Worm (Caenorhabditis elegans): Measurements from ENCODE around the gene Y70C5B.2.

Gene Y70C5B.2

ce11 chrV:16622754-16623261 lies 37.9 kb downstream of the Y70C5B.2 start, which contains the start of gene Y70C5A.2:
Gene Y70C5A.2 (minus strand): TSS chrV:16623211.
- TF ChIP-seq B0310.2 (tag; optimal IDR thresholded peaks at IDR 0.05) (no peak), F13C5.2 (tag; optimal IDR thresholded peaks at IDR 0.05) (no peak), hnd-1 (tag; optimal IDR thresholded peaks at IDR 0.05) (no peak)

- TF ChIP-seq ceh-36 (tag; optimal IDR thresholded peaks at IDR 0.05): peak; percentile 75
- peak; percentile 79 for TF ChIP-seq flt-1 (GFP tag; IDR thresholded peaks at IDR 0.05)
- peak; percentile 75 for TF ChIP-seq tbx-11 (GFP tag; IDR thresholded peaks at IDR 0.05)
- 0 out of 2 replicates have a peak, but pooled peaks have one; percentile 58 for TF ChIP-seq scrt-1 (GFP tag; IDR thresholded peaks at IDR 0.05)
- TF ChIP-seq aly-1 (tag; optimal IDR thresholded peaks at IDR 0.05): peak; percentile 20
- TF ChIP-seq B0310.2 (tag; optimal IDR thresholded peaks at IDR 0.05): peak; percentile 8
- no peak for TF ChIP-seq hmbx-1 (tag; optimal IDR thresholded peaks at IDR 0.05)
- no peak for TF ChIP-seq hnd-1 (tag; optimal IDR thresholded peaks at IDR 0.05)
- TF ChIP-seq F13C5.2 (tag; optimal IDR thresholded peaks at IDR 0.05): peak; percentile 35
- TF ChIP-seq ets-7 (tag; optimal IDR thresholded peaks at IDR 0.05): no peak
- TF ChIP-seq tbx-37 (GFP tag; conservative IDR thresholded peaks at IDR 0.05): peak; percentile 56
- peak; percentile 65; the same call in 1 of the 2 replicates for TF ChIP-seq sea-1 (GFP tag; conservative IDR thresholded peaks at IDR 0.05)
- no peak for TF ChIP-seq ama-1 (optimal IDR thresholded peaks at IDR 0.05)
- no peak for TF ChIP-seq hmg-4 (GFP tag; optimal IDR thresholded peaks at IDR 0.05)
- TF ChIP-seq tra-4 (tag; optimal IDR thresholded peaks at IDR 0.05): no peak
- TF ChIP-seq pes-1 (GFP tag; IDR thresholded peaks at IDR 0.05): peak; percentile 84
- TF ChIP-seq ceh-13 (GFP tag; optimal IDR thresholded peaks at IDR 0.05): peak; percentile 51
These were observed 38.8 kb downstream of the Y70C5B.2 start for ce11 chrV:16621894-16622293.

- TF ChIP-seq F13C5.2 (tag; optimal IDR thresholded peaks at IDR 0.05) (no peak), tbx-11 (GFP tag; IDR thresholded peaks at IDR 0.05) (no peak), aly-1 (tag; optimal IDR thresholded peaks at IDR 0.05) (no peak)
These were observed 39.8 kb downstream of the Y70C5B.2 start, which contains the start of gene Y70C5A.3 for ce11 chrV:16620874-16621273. Gene Y70C5A.3 (minus strand): TSS chrV:16620923.

- TF ChIP-seq scrt-1 (GFP tag; IDR thresholded peaks at IDR 0.05) (no peak), F13C5.2 (tag; optimal IDR thresholded peaks at IDR 0.05) (no peak), tbx-37 (GFP tag; conservative IDR thresholded peaks at IDR 0.05) (no peak)
These were observed 43.3 kb downstream of the Y70C5B.2 start, which contains the start of gene Y70C5A.4 for ce11 chrV:16617462-16617861. Gene Y70C5A.4 (plus strand): TSS chrV:16617762.

DNA sequence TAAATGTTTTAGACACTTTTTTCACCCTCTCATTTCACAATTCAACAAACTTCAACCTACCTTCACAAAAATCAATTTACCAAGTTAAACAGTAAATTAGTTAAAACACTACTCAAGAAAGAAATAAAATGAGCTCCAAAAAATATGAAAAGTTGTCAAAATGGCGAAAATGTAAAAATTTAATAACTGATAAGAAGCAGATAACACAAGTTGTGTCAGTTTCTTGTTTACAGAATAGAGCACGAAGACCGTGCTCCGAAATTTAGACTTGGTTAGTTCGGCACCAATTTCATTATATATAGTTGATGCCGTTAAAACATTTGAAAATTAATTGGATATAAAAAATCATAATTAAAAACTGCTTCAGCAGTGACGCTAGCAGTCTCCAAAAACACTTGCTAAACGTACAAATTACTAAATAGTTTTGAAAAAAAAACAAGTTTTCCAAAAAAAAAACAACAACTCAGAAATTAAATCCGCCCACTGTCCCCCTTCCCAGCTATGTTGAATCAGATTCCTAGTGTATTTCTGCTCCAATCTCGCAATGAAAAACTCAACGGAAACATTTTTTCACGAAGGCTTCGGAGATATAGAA lies 49.8 kb downstream of the Y70C5B.2 start, which contains the start of gene srw-54:
Gene srw-54 (plus strand): TSS at position 545 of the 595 bp plus-strand sequence.
- TF ChIP-seq tbx-11 (GFP tag; IDR thresholded peaks at IDR 0.05) (no peak), ama-1 (optimal IDR thresholded peaks at IDR 0.05) (no peak), sea-1 (GFP tag; conservative IDR thresholded peaks at IDR 0.05) (no peak), pes-1 (GFP tag; IDR thresholded peaks at IDR 0.05) (no peak), tra-4 (tag; optimal IDR thresholded peaks at IDR 0.05) (no peak), scrt-1 (GFP tag; IDR thresholded peaks at IDR 0.05) (no peak)

ce11 chrV:16610094-16610493 lies 50.6 kb downstream of the Y70C5B.2 start:
- TF ChIP-seq tbx-37 (GFP tag; conservative IDR thresholded peaks at IDR 0.05) (no peak), tbx-11 (GFP tag; IDR thresholded peaks at IDR 0.05) (no peak), ama-1 (optimal IDR thresholded peaks at IDR 0.05) (no peak), B0310.2 (tag; optimal IDR thresholded peaks at IDR 0.05) (no peak), scrt-1 (GFP tag; IDR thresholded peaks at IDR 0.05) (no peak), hnd-1 (tag; optimal IDR thresholded peaks at IDR 0.05) (no peak), F13C5.2 (tag; optimal IDR thresholded peaks at IDR 0.05) (no peak), pes-1 (GFP tag; IDR thresholded peaks at IDR 0.05) (no peak), ceh-36 (tag; optimal IDR thresholded peaks at IDR 0.05) (no peak), tra-4 (tag; optimal IDR thresholded peaks at IDR 0.05) (no peak), hmbx-1 (tag; optimal IDR thresholded peaks at IDR 0.05) (no peak), hmg-4 (GFP tag; optimal IDR thresholded peaks at IDR 0.05) (no peak), ceh-13 (GFP tag; optimal IDR thresholded peaks at IDR 0.05) (no peak), flt-1 (GFP tag; IDR thresholded peaks at IDR 0.05) (no peak), sea-1 (GFP tag; conservative IDR thresholded peaks at IDR 0.05) (no peak), ets-7 (tag; optimal IDR thresholded peaks at IDR 0.05) (no peak), aly-1 (tag; optimal IDR thresholded peaks at IDR 0.05) (no peak)

ce11 chrV:16608478-16608877 lies 52.2 kb downstream of the Y70C5B.2 start:
- TF ChIP-seq ceh-36 (tag; optimal IDR thresholded peaks at IDR 0.05) (no peak), scrt-1 (GFP tag; IDR thresholded peaks at IDR 0.05) (no peak), F13C5.2 (tag; optimal IDR thresholded peaks at IDR 0.05) (no peak), hmbx-1 (tag; optimal IDR thresholded peaks at IDR 0.05) (no peak), sea-1 (GFP tag; conservative IDR thresholded peaks at IDR 0.05) (no peak), tbx-37 (GFP tag; conservative IDR thresholded peaks at IDR 0.05) (no peak), pes-1 (GFP tag; IDR thresholded peaks at IDR 0.05) (no peak), ets-7 (tag; optimal IDR thresholded peaks at IDR 0.05) (no peak)

Measured in whole organism, early embryonic.